Fruit fly (Drosophila melanogaster): ENCODE results near the gene CG5646.

The CG5646 gene

dm6 chr3R:27556972-27557371, 4.1 kb downstream of the CG5646 start (continued):
- TF ChIP-seq sens (GFP tag) (peak; percentile 87), prd (optimal IDR thresholded peaks at IDR 0.05) (no peak), prd (GFP tag; IDR thresholded peaks at IDR 0.05) (peak; percentile 43; the same call in 2 of the 3 replicates), CG9932 (GFP tag; IDR thresholded peaks at IDR 0.05) (peak; percentile 82), ind (GFP tag; optimal IDR thresholded peaks at IDR 0.05) (peak; percentile 47), CG12219 (GFP tag; optimal IDR thresholded peaks at IDR 0.05) (no peak), CG2120 (GFP tag; optimal IDR thresholded peaks at IDR 0.05) (peak; percentile 72), grau (tag; optimal IDR thresholded peaks at IDR 0.05) (peak; percentile 85), CG9437 (GFP tag; optimal IDR thresholded peaks at IDR 0.05) (peak; percentile 10), org-1 (GFP tag; optimal IDR thresholded peaks at IDR 0.05) (peak; percentile 1), Mrtf (GFP tag; IDR thresholded peaks at IDR 0.05) (no peak), CG34422 (GFP tag; IDR thresholded peaks at IDR 0.05) (no peak), Dfd (GFP tag; optimal IDR thresholded peaks at IDR 0.05) (no peak), Oaz (GFP tag; IDR thresholded peaks at IDR 0.05) (0 out of 2 replicates have a peak, but pooled peaks have one; percentile 26), Hand (GFP tag; optimal IDR thresholded peaks at IDR 0.05) (no peak), CG14014 (GFP tag; IDR thresholded peaks at IDR 0.05) (peak; percentile 68), Drgx (GFP tag; IDR thresholded peaks at IDR 0.05) (peak; percentile 81), shn (GFP tag; optimal IDR thresholded peaks at IDR 0.05) (peak; percentile 13), slbo (GFP tag; IDR thresholded peaks at IDR 0.05) (peak; percentile 81), CG2129 (GFP tag; IDR thresholded peaks at IDR 0.05; ENCODE audit: partially characterized antibody) (no peak), toy (GFP tag; IDR thresholded peaks at IDR 0.05) (peak; percentile 40; the same call in 1 of the 2 replicates), hbn (GFP tag; IDR thresholded peaks at IDR 0.05; ENCODE audit: partially characterized antibody) (no peak), mld (GFP tag; IDR thresholded peaks at IDR 0.05; ENCODE audit: partially characterized antibody) (no peak), btn (GFP tag; optimal IDR thresholded peaks at IDR 0.05) (no peak), row (GFP tag; IDR thresholded peaks at IDR 0.05) (peak; percentile 58), CG4730 (GFP tag; IDR thresholded peaks at IDR 0.05) (0 out of 2 replicates have a peak, but pooled peaks have one; percentile 11), Rfx (GFP tag; IDR thresholded peaks at IDR 0.05) (peak; percentile 82), Gug (GFP tag; IDR thresholded peaks at IDR 0.05) (peak; percentile 57; the same call in 3 of the 4 replicates), CG7839 (tag; optimal IDR thresholded peaks at IDR 0.05) (peak; percentile 48), crp (GFP tag; optimal IDR thresholded peaks at IDR 0.05) (no peak), CG34376 (GFP tag; optimal IDR thresholded peaks at IDR 0.05) (no peak), Taf1 (GFP tag; IDR thresholded peaks at IDR 0.05) (peak; percentile 21; the same call in 1 of the 2 replicates), Sry-δ (GFP tag; optimal IDR thresholded peaks at IDR 0.05) (peak; percentile 9), slou (GFP tag; optimal IDR thresholded peaks at IDR 0.05) (peak; percentile 31), ci (GFP tag; IDR thresholded peaks at IDR 0.05) (peak; percentile 38; the same call in 1 of the 3 replicates), Hr3 (GFP tag; optimal IDR thresholded peaks at IDR 0.05) (no peak), CG9727 (GFP tag; optimal IDR thresholded peaks at IDR 0.05) (peak; percentile 8), dpn (GFP tag; optimal IDR thresholded peaks at IDR 0.05) (peak; percentile 12 to 14), Dll (GFP tag; IDR thresholded peaks at IDR 0.05; ENCODE audit: partially characterized antibody) (no peak), CG10431 (GFP tag; optimal IDR thresholded peaks at IDR 0.05) (no peak), H15 (GFP tag; IDR thresholded peaks at IDR 0.05) (0 out of 3 replicates have a peak, but pooled peaks have one; percentile 17), tgo (GFP tag; IDR thresholded peaks at IDR 0.05) (peak; percentile 34; the same call in 2 of the 3 replicates), Fer1 (GFP tag; optimal IDR thresholded peaks at IDR 0.05) (peak; percentile 39), ssp (GFP tag; IDR thresholded peaks at IDR 0.05) (0 out of 2 replicates have a peak, but pooled peaks have one; percentile 31), Aef1 (GFP tag; IDR thresholded peaks at IDR 0.05) (peak; percentile 41; the same call in 2 of the 3 replicates), CG32532 (GFP tag; IDR thresholded peaks at IDR 0.05) (peak; percentile 76), crol (GFP tag; IDR thresholded peaks at IDR 0.05) (no peak), CG10147 (GFP tag; optimal IDR thresholded peaks at IDR 0.05) (peak; percentile 17), CG18619 (GFP tag; optimal IDR thresholded peaks at IDR 0.05) (peak; percentile 13), CG11456 (GFP tag; IDR thresholded peaks at IDR 0.05) (peak; percentile 78), CG9215 (GFP tag; IDR thresholded peaks at IDR 0.05) (peak; percentile 65), salm (tag; optimal IDR thresholded peaks at IDR 0.05) (no peak)

Data from whole organism, embryonic.